Fruit fly (Drosophila melanogaster): Measurements from ENCODE around the gene CG46468.

DNA sequence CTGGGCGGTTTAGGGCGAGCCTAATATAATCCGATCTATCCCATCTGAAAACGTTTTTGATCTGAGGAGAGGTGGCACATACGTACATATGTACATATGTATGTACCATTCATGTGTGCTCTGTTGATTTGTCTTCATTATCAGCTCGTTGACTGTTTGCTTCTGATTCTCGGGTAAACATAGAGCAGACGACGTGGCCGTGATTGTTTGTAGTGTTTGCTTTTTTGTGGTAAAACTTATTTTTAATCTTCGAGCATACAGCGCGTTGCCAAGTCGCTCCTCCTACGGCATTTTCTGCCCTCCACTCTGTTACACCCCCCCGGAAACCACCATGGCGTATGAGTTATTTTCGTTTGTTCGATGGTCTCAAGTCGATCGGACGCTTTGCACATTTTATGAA lies 39.5 kb downstream of the CG46468 start:
- no peak for TF ChIP-seq CTCF (optimal IDR thresholded peaks at IDR 0.05)
- no peak for TF ChIP-seq CG8478 (optimal IDR thresholded peaks at IDR 0.05)

Data from S2 (cell line).